Fruit fly (Drosophila melanogaster) whole organism: ENCODE measurements around the gene CG15740.

Experiments used
- CG8478 ChIP-seq: fragments of >200 bp; optimal IDR thresholded peaks from 2 replicates; lab custom pipeline; 2018; ENCODE audit warnings: inconsistent platforms
- Dll ChIP-seq: fragments of >200 bp; optimal IDR thresholded peaks from 2 replicates; lab custom pipeline; 2017
- EcR ChIP-seq, 2 experiments: fragments of >200 bp; optimal IDR thresholded peaks; 2 replicates each; lab custom pipeline; 2017; ENCODE audit warnings: missing biosample characterization in 2 of 2, missing genetic modification characterization in 2 of 2, missing genetic modification reagents in 2 of 2
- pan ChIP-seq: fragments of >200 bp; optimal IDR thresholded peaks from 2 replicates; lab custom pipeline; 2017
- psq ChIP-seq: fragments of >200 bp; optimal IDR thresholded peaks from 2 replicates; lab custom pipeline; 2017
- usp ChIP-seq: fragments of >200 bp; optimal IDR thresholded peaks from 2 replicates; lab custom pipeline; 2017; ENCODE audit warnings: missing biosample characterization, missing genetic modification characterization, mixed read lengths

Gene CG15740

dm6 chrX:11818047-11818766, 27.7 kb downstream of the CG15740 start:
- TF ChIP-seq EcR (GFP tag; optimal IDR thresholded peaks at IDR 0.05; lab: Kevin White, UChicago), result no peak
- TF ChIP-seq usp (GFP tag; lab: Kevin White, UChicago), result no peak
- TF ChIP-seq psq (lab: Kevin White, UChicago), result no peak
- no peak for TF ChIP-seq Dll
- no peak for TF ChIP-seq pan (lab: Kevin White, UChicago)
- no peak for TF ChIP-seq CG8478

- no peak for TF ChIP-seq EcR (GFP tag; optimal IDR thresholded peaks at IDR 0.05; lab: Kevin White, UChicago)
- TF ChIP-seq pan (lab: Kevin White, UChicago), result no peak
- no peak for TF ChIP-seq CG8478
- no peak for TF ChIP-seq psq (lab: Kevin White, UChicago)
- no peak for TF ChIP-seq Dll
- no peak for TF ChIP-seq usp (GFP tag; lab: Kevin White, UChicago)
These were observed 28.5 kb downstream of the CG15740 start for dm6 chrX:11817183-11817972.

- TF ChIP-seq psq (lab: Kevin White, UChicago) (no peak), Dll (no peak), EcR (GFP tag; optimal IDR thresholded peaks at IDR 0.05; lab: Kevin White, UChicago) (no peak), usp (GFP tag; lab: Kevin White, UChicago) (no peak), CG8478 (no peak), pan (lab: Kevin White, UChicago) (no peak)
These were observed 29.4 kb downstream of the CG15740 start, which contains the start of the genes CG1578 and rudhira for dm6 chrX:11816434-11816948. Gene CG1578, minus strand, starts transcription at chrX:11816551. Gene rudhira, plus strand, starts transcription at chrX:11816898.

- no peak for TF ChIP-seq EcR (GFP tag; optimal IDR thresholded peaks at IDR 0.05; lab: Kevin White, UChicago)
- no peak for TF ChIP-seq usp (GFP tag; lab: Kevin White, UChicago)
- no peak for TF ChIP-seq CG8478
- TF ChIP-seq psq (lab: Kevin White, UChicago), result no peak
- TF ChIP-seq pan (lab: Kevin White, UChicago), result no peak
- TF ChIP-seq Dll, result no peak
These were observed 30.3 kb downstream of the CG15740 start for dm6 chrX:11815356-11816270.

- no peak for TF ChIP-seq psq (lab: Kevin White, UChicago)
- TF ChIP-seq pan (lab: Kevin White, UChicago), result no peak
- no peak for TF ChIP-seq CG8478
- TF ChIP-seq EcR (GFP tag; optimal IDR thresholded peaks at IDR 0.05; lab: Kevin White, UChicago), result no peak
- TF ChIP-seq Dll, result no peak
- no peak for TF ChIP-seq usp (GFP tag; lab: Kevin White, UChicago)
These were observed 32.2 kb downstream of the CG15740 start for dm6 chrX:11813721-11814161.

- TF ChIP-seq CG8478, result no peak
- no peak for TF ChIP-seq psq (lab: Kevin White, UChicago)
- TF ChIP-seq EcR (GFP tag; optimal IDR thresholded peaks at IDR 0.05; lab: Kevin White, UChicago), result no peak
- no peak for TF ChIP-seq Dll
These were observed 33.1 kb downstream of the CG15740 start for dm6 chrX:11812828-11813227.

dm6 chrX:11806867-11807747, 38.8 kb downstream of the CG15740 start, which contains the start of gene Hsc70-3:
Gene Hsc70-3, minus strand, starts transcription at chrX:11807117.
- TF ChIP-seq CG8478 (no peak), pan (lab: Kevin White, UChicago) (no peak), usp (GFP tag; lab: Kevin White, UChicago) (no peak), EcR (GFP tag; optimal IDR thresholded peaks at IDR 0.05; lab: Kevin White, UChicago) (no peak), psq (lab: Kevin White, UChicago) (no peak), Dll (no peak)

dm6 chrX:11806196-11806595, 39.7 kb downstream of the CG15740 start:
- TF ChIP-seq usp (GFP tag; lab: Kevin White, UChicago), result no peak
- TF ChIP-seq CG8478, result no peak
- TF ChIP-seq Dll, result no peak
- no peak for TF ChIP-seq pan (lab: Kevin White, UChicago)
- no peak for TF ChIP-seq psq (lab: Kevin White, UChicago)
- TF ChIP-seq EcR (GFP tag; optimal IDR thresholded peaks at IDR 0.05; lab: Kevin White, UChicago), result no peak

dm6 chrX:11805066-11805766, 40.7 kb downstream of the CG15740 start:
- TF ChIP-seq CG8478, result no peak

dm6 chrX:11799931-11800330, 46.0 kb downstream of the CG15740 start:
- TF ChIP-seq pan (lab: Kevin White, UChicago) (no peak), Dll (no peak), EcR (GFP tag; optimal IDR thresholded peaks at IDR 0.05; lab: Kevin White, UChicago) (no peak), usp (GFP tag; lab: Kevin White, UChicago) (no peak)
